Fruit fly (Drosophila melanogaster) whole organism, prepupa: ENCODE measurements around the gene CG17648.

Source experiments
- CG11294 ChIP-seq: fragments of 200-800 bp; sonication (Bioruptor generic); IDR thresholded peaks from 2 replicates; pipeline ENCODE4 v1.3.6; 2022; ENCODE audit warnings: missing biosample characterization, missing genetic modification characterization
- Eip75B ChIP-seq: fragments of 200-800 bp; sonication (Bioruptor generic); optimal IDR thresholded peaks from 3 replicates; lab custom pipeline; 2016; ENCODE audit warnings: missing biosample characterization, missing genetic modification characterization
- cyc ChIP-seq: fragments of 200-800 bp; sonication (Bioruptor generic); optimal IDR thresholded peaks from 3 replicates; lab custom pipeline; 2016; ENCODE audit warnings: missing biosample characterization, missing genetic modification characterization

- TF ChIP-seq Eip75B (GFP tag; lab: Kevin White, UChicago) (no peak), cyc (GFP tag; lab: Kevin White, UChicago) (no peak), CG11294 (GFP tag; lab: Robert Waterston, UW) (no peak)
Measured at dm6 chr2L:1717247-1717646, 34.9 kb upstream of the CG17648 start.
